Fruit fly (Drosophila melanogaster): ENCODE data around the gene Teh3.

Teh3 gene

DNA sequence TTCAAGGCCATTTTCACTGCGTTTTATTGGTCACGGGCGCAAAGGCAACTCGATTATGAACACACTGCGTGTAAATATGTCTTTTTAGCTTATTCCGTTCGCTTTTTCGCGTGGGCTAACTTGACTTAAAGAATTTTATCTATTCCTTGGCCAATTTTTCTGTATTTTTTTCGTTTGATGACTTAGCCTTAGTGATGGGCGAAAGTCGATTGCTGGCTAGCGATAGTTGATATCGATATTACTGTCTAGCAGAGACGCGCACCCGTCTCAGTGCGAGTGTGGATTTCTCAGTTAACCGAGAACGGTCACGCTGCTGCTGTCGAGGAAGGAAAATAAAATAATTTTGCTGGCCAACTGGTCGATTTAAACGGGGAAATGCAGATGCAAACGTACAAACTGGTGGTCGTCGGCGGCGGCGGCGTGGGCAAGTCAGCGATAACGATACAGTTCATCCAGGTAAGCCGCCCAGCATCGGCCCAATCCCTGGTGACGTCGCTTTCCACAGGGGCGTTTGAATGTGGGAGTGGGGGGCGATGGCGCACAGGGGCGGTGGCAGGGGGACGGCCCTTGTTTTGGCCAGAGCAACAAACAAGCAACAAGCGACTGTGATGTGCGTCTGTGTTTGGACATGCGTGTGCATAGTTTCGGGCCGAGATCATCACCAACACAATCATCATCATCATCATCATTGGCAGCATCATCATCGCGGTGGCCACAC, 45.5 kb downstream of the Teh3 start, which contains the start of the genes Rop and Ras64B (continued):
- TF ChIP-seq HmgD (GFP tag; optimal IDR thresholded peaks at IDR 0.05): peak; percentile 75
- no peak for TF ChIP-seq CG13296 (GFP tag; optimal IDR thresholded peaks at IDR 0.05)
- TF ChIP-seq phol (tag; optimal IDR thresholded peaks at IDR 0.05): peak; percentile 62
- TF ChIP-seq odd (GFP tag; optimal IDR thresholded peaks at IDR 0.05): no peak
- peak; percentile 33 for TF ChIP-seq CG10147 (GFP tag; optimal IDR thresholded peaks at IDR 0.05)
- TF ChIP-seq CkIIα-i1 (GFP tag; IDR thresholded peaks at IDR 0.05): 0 out of 2 replicates have a peak, but pooled peaks have one; percentile 12
- TF ChIP-seq toy (GFP tag; IDR thresholded peaks at IDR 0.05): no peak
- no peak for TF ChIP-seq usp (GFP tag; optimal IDR thresholded peaks at IDR 0.05)
- TF ChIP-seq sqz (GFP tag; optimal IDR thresholded peaks at IDR 0.05): peak; percentile 94
- peak; percentile 36; the same call in 1 of the 3 replicates for TF ChIP-seq so (GFP tag; IDR thresholded peaks at IDR 0.05)
- TF ChIP-seq YL-1 (GFP tag; optimal IDR thresholded peaks at IDR 0.05): peak; percentile 99
- TF ChIP-seq CG15601 (tag; optimal IDR thresholded peaks at IDR 0.05): peak; percentile 42
- TF ChIP-seq nerfin-2 (GFP tag; IDR thresholded peaks at IDR 0.05; ENCODE audit: partially characterized antibody): peak; percentile 50
- TF ChIP-seq CG32767 (GFP tag; IDR thresholded peaks at IDR 0.05): peak; percentile 56; the same call in 1 of the 2 replicates
- TF ChIP-seq Lhr (GFP tag; optimal IDR thresholded peaks at IDR 0.05): peak; percentile 73
- peak; percentile 17 for TF ChIP-seq Max (GFP tag; optimal IDR thresholded peaks at IDR 0.05)
- peak; percentile 63; the same call in 2 of the 3 replicates for TF ChIP-seq vnd (GFP tag; IDR thresholded peaks at IDR 0.05; ENCODE audit: partially characterized antibody)
- TF ChIP-seq CG2129 (GFP tag; IDR thresholded peaks at IDR 0.05; ENCODE audit: partially characterized antibody): peak; percentile 45; the same call in 1 of the 2 replicates
- TF ChIP-seq CG31441 (GFP tag; IDR thresholded peaks at IDR 0.05): peak; percentile 30; the same call in 1 of the 2 replicates
- no peak for TF ChIP-seq peb (GFP tag; IDR thresholded peaks at IDR 0.05)
- TF ChIP-seq hbn (GFP tag; IDR thresholded peaks at IDR 0.05; ENCODE audit: partially characterized antibody): peak; percentile 73
- peak; percentile 21 for TF ChIP-seq NC2α (GFP tag; optimal IDR thresholded peaks at IDR 0.05)
- TF ChIP-seq Sry-δ (GFP tag; optimal IDR thresholded peaks at IDR 0.05): peak; percentile 99
- TF ChIP-seq jigr1 (GFP tag; IDR thresholded peaks at IDR 0.05): no peak
- TF ChIP-seq fu2 (GFP tag; optimal IDR thresholded peaks at IDR 0.05): no peak
- peak; percentile 47 for TF ChIP-seq CG2120 (GFP tag; optimal IDR thresholded peaks at IDR 0.05)
- TF ChIP-seq dpn (GFP tag; optimal IDR thresholded peaks at IDR 0.05): peak in 1 of 2 experiments; percentile 21
- peak; percentile 17 for TF ChIP-seq CG9817 (tag; optimal IDR thresholded peaks at IDR 0.05)
- TF ChIP-seq crp (GFP tag; optimal IDR thresholded peaks at IDR 0.05): peak in 1 of 2 experiments; percentile 25
- peak; percentile 5 for TF ChIP-seq CG17359 (tag; optimal IDR thresholded peaks at IDR 0.05)
- peak; percentile 43 for TF ChIP-seq Dek (tag; optimal IDR thresholded peaks at IDR 0.05)
- peak; percentile 52 for TF ChIP-seq CG12391 (tag; optimal IDR thresholded peaks at IDR 0.05)
- peak; percentile 85 for TF ChIP-seq CG1603 (tag; optimal IDR thresholded peaks at IDR 0.05)
- peak; percentile 12 for TF ChIP-seq CG12155 (GFP tag; optimal IDR thresholded peaks at IDR 0.05)
- TF ChIP-seq CG4424 (GFP tag; optimal IDR thresholded peaks at IDR 0.05): no peak
- TF ChIP-seq CG9727 (GFP tag; optimal IDR thresholded peaks at IDR 0.05): peak; percentile 20
- TF ChIP-seq CoRest (tag; optimal IDR thresholded peaks at IDR 0.05): peak; percentile 15
- no peak for TF ChIP-seq CG15269 (tag; optimal IDR thresholded peaks at IDR 0.05)
- TF ChIP-seq bbx (GFP tag; IDR thresholded peaks at IDR 0.05; ENCODE audit: partially characterized antibody): peak; percentile 81
- no peak for TF ChIP-seq org-1 (GFP tag; optimal IDR thresholded peaks at IDR 0.05)
- peak; percentile 5 for TF ChIP-seq ewg (GFP tag; optimal IDR thresholded peaks at IDR 0.05)
- peak; percentile 28; the same call in 2 of the 3 replicates for TF ChIP-seq Doc3 (GFP tag; IDR thresholded peaks at IDR 0.05; ENCODE audit: partially characterized antibody)
- TF ChIP-seq pb (GFP tag; optimal IDR thresholded peaks at IDR 0.05): peak; percentile 30
- TF ChIP-seq C15 (GFP tag; IDR thresholded peaks at IDR 0.05): no peak
- no peak for TF ChIP-seq pnt (GFP tag; optimal IDR thresholded peaks at IDR 0.05)
- peak; percentile 94 for TF ChIP-seq amos (GFP tag; IDR thresholded peaks at IDR 0.05; ENCODE audit: partially characterized antibody)
- TF ChIP-seq gt (GFP tag; IDR thresholded peaks at IDR 0.05): no peak
- no peak for TF ChIP-seq mirr (GFP tag; optimal IDR thresholded peaks at IDR 0.05)

All from whole organism, embryonic.